Fruit fly (Drosophila melanogaster): ENCODE measurements around the gene Swt1.
A peak's percentile ranks its signal among the peaks of the same experiment; 100 is the strongest.

The Swt1 gene

dm6 chrX:18092810-18093222 lies 2.5 kb upstream of the Swt1 start, which contains the start of gene RhoGAP16F (continued):
- TF ChIP-seq Vsx1 (GFP tag; optimal IDR thresholded peaks at IDR 0.05) (peak; percentile 29), Neu2 (GFP tag; optimal IDR thresholded peaks at IDR 0.05; ENCODE audit: borderline replicate concordance) (no peak), ash1 (GFP tag; optimal IDR thresholded peaks at IDR 0.05) (no peak), CG10543 (GFP tag; optimal IDR thresholded peaks at IDR 0.05) (peak; percentile 84), Antp (GFP tag; optimal IDR thresholded peaks at IDR 0.05) (peak; percentile 63), peb (GFP tag; IDR thresholded peaks at IDR 0.05) (peak; percentile 74), vnd (GFP tag; IDR thresholded peaks at IDR 0.05; ENCODE audit: partially characterized antibody) (no peak), gfzf (GFP tag; optimal IDR thresholded peaks at IDR 0.05) (peak; percentile 5), Med (GFP tag) (peak; percentile 96), Hr78 (GFP tag; optimal IDR thresholded peaks at IDR 0.05) (peak in 1 of 2 experiments; percentile 29), Lpt (GFP tag; optimal IDR thresholded peaks at IDR 0.05) (no peak), gcm (GFP tag; optimal IDR thresholded peaks at IDR 0.05) (peak; percentile 76), Abd-B (GFP tag; optimal IDR thresholded peaks at IDR 0.05) (peak; percentile 89), CG13123 (GFP tag; optimal IDR thresholded peaks at IDR 0.05) (peak; percentile 50), oc (tag; optimal IDR thresholded peaks at IDR 0.05) (peak; percentile 70), CG15269 (tag; optimal IDR thresholded peaks at IDR 0.05) (peak; percentile 85), sim (GFP tag; IDR thresholded peaks at IDR 0.05) (peak; percentile 25; the same call in 1 of the 2 replicates), seq (GFP tag; IDR thresholded peaks at IDR 0.05) (peak; percentile 77), ranshi (GFP tag; IDR thresholded peaks at IDR 0.05) (peak; percentile 79), Gug (GFP tag; IDR thresholded peaks at IDR 0.05) (peak; percentile 83), br (optimal IDR thresholded peaks at IDR 0.05) (no peak), hb (GFP tag; IDR thresholded peaks at IDR 0.05; ENCODE audit: partially characterized antibody) (no peak), Atf-2 (GFP tag; optimal IDR thresholded peaks at IDR 0.05) (peak; percentile 75), eyg (GFP tag; optimal IDR thresholded peaks at IDR 0.05) (no peak), Dip2 (GFP tag; IDR thresholded peaks at IDR 0.05) (no peak), Chrac-16 (GFP tag; optimal IDR thresholded peaks at IDR 0.05) (peak; percentile 90), Poxn (GFP tag; IDR thresholded peaks at IDR 0.05) (no peak), usp (GFP tag; optimal IDR thresholded peaks at IDR 0.05) (no peak), CG6175 (GFP tag; IDR thresholded peaks at IDR 0.05) (peak; percentile 61; the same call in 1 of the 3 replicates), CG12769 (tag; optimal IDR thresholded peaks at IDR 0.05) (peak; percentile 94), z (GFP tag; IDR thresholded peaks at IDR 0.05) (no peak), cas (GFP tag; IDR thresholded peaks at IDR 0.05) (0 out of 2 replicates have a peak, but pooled peaks have one; percentile 25), Aef1 (GFP tag; IDR thresholded peaks at IDR 0.05) (peak; percentile 80), CG4282 (GFP tag; optimal IDR thresholded peaks at IDR 0.05) (peak; percentile 16), HLH3B (GFP tag; IDR thresholded peaks at IDR 0.05) (peak; percentile 85), CG1233 (GFP tag; optimal IDR thresholded peaks at IDR 0.05) (peak; percentile 79), Six4 (GFP tag; optimal IDR thresholded peaks at IDR 0.05) (peak; percentile 78), mld (GFP tag; IDR thresholded peaks at IDR 0.05; ENCODE audit: partially characterized antibody) (no peak), onecut (GFP tag; IDR thresholded peaks at IDR 0.05) (peak; percentile 47), CG11456 (GFP tag; IDR thresholded peaks at IDR 0.05) (peak; percentile 73), CG10654 (GFP tag; optimal IDR thresholded peaks at IDR 0.05) (peak; percentile 87), CG15479 (GFP tag; optimal IDR thresholded peaks at IDR 0.05) (no peak), Tbp (GFP tag; optimal IDR thresholded peaks at IDR 0.05) (no peak), grau (tag; optimal IDR thresholded peaks at IDR 0.05) (peak; percentile 86), CG6272 (GFP tag; IDR thresholded peaks at IDR 0.05) (peak; percentile 67), zfh1 (GFP tag; IDR thresholded peaks at IDR 0.05) (peak; percentile 90), Trl (optimal IDR thresholded peaks at IDR 0.05) (no peak), Trl (GFP tag; optimal IDR thresholded peaks at IDR 0.05) (peak; percentile 78), salm (tag; optimal IDR thresholded peaks at IDR 0.05) (peak; percentile 66), CHES-1-like (GFP tag; optimal IDR thresholded peaks at IDR 0.05) (peak; percentile 28), CG13775 (GFP tag; optimal IDR thresholded peaks at IDR 0.05) (peak; percentile 77), maf-S (GFP tag; optimal IDR thresholded peaks at IDR 0.05) (peak; percentile 49)

All from whole organism, embryonic.